Worm (Caenorhabditis elegans) whole organism, mixed stage, embryonic: ENCODE results near the gene irld-19.

ENCODE experiments used
- M03D4.4 ChIP-seq: sonication (generic microtip); optimal IDR thresholded peaks from 2 replicates; lab custom pipeline; 2017; ENCODE audit warnings: mild to moderate bottlenecking, missing genetic modification characterization, missing compliant biosample characterization
- bed-3 ChIP-seq: fragments of 200-800 bp; sonication (Bioruptor generic); optimal IDR thresholded peaks from 3 replicates; lab custom pipeline; 2018; ENCODE audit warnings: mild to moderate bottlenecking, missing genetic modification characterization, moderate library complexity, missing compliant biosample characterization
- blmp-1 ChIP-seq: fragments of 150-350 bp; optimal IDR thresholded peaks from 2 replicates; lab custom pipeline; 2014; ENCODE audit warnings: missing biosample characterization, missing genetic modification characterization
- ceh-39 ChIP-seq: fragments of 150-350 bp; optimal IDR thresholded peaks from 2 replicates; lab custom pipeline; 2014; ENCODE audit warnings: missing biosample characterization, missing genetic modification characterization
- ceh-43 ChIP-seq: fragments of 200-800 bp; sonication (Bioruptor generic); optimal IDR thresholded peaks from 2 replicates; lab custom pipeline; 2018; ENCODE audit warnings: mild to moderate bottlenecking, missing genetic modification characterization, moderate library complexity, missing compliant biosample characterization
- ceh-83 ChIP-seq: fragments of 200-800 bp; sonication (Bioruptor generic); optimal IDR thresholded peaks from 2 replicates; lab custom pipeline; 2018; ENCODE audit warnings: mild to moderate bottlenecking, missing genetic modification characterization, missing compliant biosample characterization
- ces-1 ChIP-seq: fragments of 150-350 bp; optimal IDR thresholded peaks from 2 replicates; lab custom pipeline; 2014; ENCODE audit warnings: missing biosample characterization, missing genetic modification reagents, missing genetic modification characterization
- cnd-1 ChIP-seq: fragments of 200-800 bp; sonication (Bioruptor generic); optimal IDR thresholded peaks from 2 replicates; lab custom pipeline; 2018; ENCODE audit warnings: mild to moderate bottlenecking, missing genetic modification characterization, missing compliant biosample characterization
- drap-1 ChIP-seq: fragments of 200-800 bp; sonication (Bioruptor generic); optimal IDR thresholded peaks from 3 replicates; lab custom pipeline; 2018; ENCODE audit warnings: mild to moderate bottlenecking, missing genetic modification characterization, missing compliant biosample characterization
- elt-1 ChIP-seq: sonication (generic microtip); optimal IDR thresholded peaks from 2 replicates; lab custom pipeline; 2017; ENCODE audit warnings: missing genetic modification characterization, mild to moderate bottlenecking, missing compliant biosample characterization, antibody characterized with exemption, moderate library complexity, borderline replicate concordance; ENCODE audit not compliant: insufficient read depth
- elt-3 ChIP-seq: fragments of 150-350 bp; optimal IDR thresholded peaks from 2 replicates; lab custom pipeline; 2014; ENCODE audit warnings: missing biosample characterization, missing genetic modification characterization
- flh-1 ChIP-seq: fragments of 200-800 bp; sonication (Bioruptor generic); optimal IDR thresholded peaks from 2 replicates; lab custom pipeline; 2018; ENCODE audit warnings: mild to moderate bottlenecking, missing genetic modification characterization, moderate library complexity, missing compliant biosample characterization
- ham-2 ChIP-seq: fragments of 200-800 bp; sonication (Bioruptor generic); optimal IDR thresholded peaks from 2 replicates; lab custom pipeline; 2018; ENCODE audit warnings: mild to moderate bottlenecking, missing genetic modification characterization, missing compliant biosample characterization
- hlh-1 ChIP-seq: fragments of 150-350 bp; optimal IDR thresholded peaks from 2 replicates; lab custom pipeline; 2014; ENCODE audit warnings: missing biosample characterization, missing genetic modification reagents, missing genetic modification characterization
- lin-13 ChIP-seq: fragments of 150-350 bp; optimal IDR thresholded peaks from 2 replicates; lab custom pipeline; 2014; ENCODE audit warnings: missing biosample characterization, missing genetic modification characterization
- lin-32 ChIP-seq: fragments of 200-800 bp; sonication (Bioruptor generic); optimal IDR thresholded peaks from 2 replicates; lab custom pipeline; 2018; ENCODE audit warnings: mild to moderate bottlenecking, missing genetic modification characterization, missing compliant biosample characterization
- lsy-2 ChIP-seq: fragments of 150-350 bp; optimal IDR thresholded peaks from 2 replicates; lab custom pipeline; 2014; ENCODE audit warnings: missing biosample characterization, missing genetic modification characterization
- mab-5 ChIP-seq: fragments of 150-350 bp; optimal IDR thresholded peaks from 2 replicates; lab custom pipeline; 2014; ENCODE audit warnings: missing biosample characterization, missing genetic modification characterization
- mep-1 ChIP-seq: fragments of 150-350 bp; optimal IDR thresholded peaks from 2 replicates; lab custom pipeline; 2017; ENCODE audit warnings: missing biosample characterization, missing genetic modification reagents, missing genetic modification characterization, inconsistent platforms
- mls-2 ChIP-seq: sonication (generic microtip); optimal IDR thresholded peaks from 2 replicates; lab custom pipeline; 2016; ENCODE audit warnings: mild to moderate bottlenecking, missing genetic modification characterization, moderate library complexity, missing compliant biosample characterization
- nhr-12 ChIP-seq: fragments of 150-350 bp; optimal IDR thresholded peaks from 2 replicates; lab custom pipeline; 2014; ENCODE audit warnings: missing biosample characterization, missing genetic modification characterization
- nhr-2 ChIP-seq: fragments of 150-350 bp; optimal IDR thresholded peaks from 2 replicates; lab custom pipeline; 2014; ENCODE audit warnings: missing biosample characterization, missing genetic modification characterization
- nhr-237 ChIP-seq: fragments of 150-350 bp; optimal IDR thresholded peaks from 2 replicates; lab custom pipeline; 2014; ENCODE audit warnings: missing biosample characterization, missing genetic modification characterization
- nhr-28 ChIP-seq: fragments of 150-350 bp; optimal IDR thresholded peaks from 2 replicates; lab custom pipeline; 2014; ENCODE audit warnings: missing biosample characterization, missing genetic modification characterization
- nhr-76 ChIP-seq: sonication (generic microtip); optimal IDR thresholded peaks from 2 replicates; lab custom pipeline; 2017; ENCODE audit warnings: missing biosample characterization, missing genetic modification characterization
- pha-4 ChIP-seq: fragments of 150-350 bp; optimal IDR thresholded peaks from 2 replicates; lab custom pipeline; 2018; ENCODE audit warnings: missing biosample characterization, missing genetic modification reagents, missing genetic modification characterization
- sem-2 ChIP-seq: fragments of 200-800 bp; sonication (Bioruptor generic); optimal IDR thresholded peaks from 2 replicates; lab custom pipeline; 2018; ENCODE audit warnings: mild to moderate bottlenecking, missing genetic modification characterization, missing compliant biosample characterization
- snpc-4 ChIP-seq: fragments of 150-350 bp; optimal IDR thresholded peaks from 2 replicates; lab custom pipeline; 2014; ENCODE audit warnings: missing biosample characterization, missing genetic modification characterization
- sptf-1 ChIP-seq: sonication (generic microtip); optimal IDR thresholded peaks from 2 replicates; lab custom pipeline; 2017; ENCODE audit warnings: mild to moderate bottlenecking, missing genetic modification characterization, moderate library complexity, missing compliant biosample characterization
- tbx-8 ChIP-seq: fragments of 200-800 bp; sonication (Bioruptor generic); optimal IDR thresholded peaks from 2 replicates; lab custom pipeline; 2018; ENCODE audit warnings: mild to moderate bottlenecking, missing genetic modification characterization, moderate library complexity, missing compliant biosample characterization
- unc-120 ChIP-seq: sonication (generic microtip); optimal IDR thresholded peaks from 2 replicates; lab custom pipeline; 2017; ENCODE audit warnings: missing genetic modification characterization, missing compliant biosample characterization; ENCODE audit not compliant: poor library complexity, severe bottlenecking
- unc-39 ChIP-seq: fragments of 150-350 bp; optimal IDR thresholded peaks from 2 replicates; lab custom pipeline; 2014; ENCODE audit warnings: missing biosample characterization, missing genetic modification characterization
- zip-8 ChIP-seq: fragments of 150-350 bp; optimal IDR thresholded peaks from 2 replicates; lab custom pipeline; 2014; ENCODE audit warnings: missing biosample characterization, missing genetic modification characterization
- ztf-11 ChIP-seq: fragments of 150-350 bp; optimal IDR thresholded peaks from 2 replicates; lab custom pipeline; 2014; ENCODE audit warnings: missing biosample characterization, missing genetic modification characterization

The irld-19 gene

DNA sequence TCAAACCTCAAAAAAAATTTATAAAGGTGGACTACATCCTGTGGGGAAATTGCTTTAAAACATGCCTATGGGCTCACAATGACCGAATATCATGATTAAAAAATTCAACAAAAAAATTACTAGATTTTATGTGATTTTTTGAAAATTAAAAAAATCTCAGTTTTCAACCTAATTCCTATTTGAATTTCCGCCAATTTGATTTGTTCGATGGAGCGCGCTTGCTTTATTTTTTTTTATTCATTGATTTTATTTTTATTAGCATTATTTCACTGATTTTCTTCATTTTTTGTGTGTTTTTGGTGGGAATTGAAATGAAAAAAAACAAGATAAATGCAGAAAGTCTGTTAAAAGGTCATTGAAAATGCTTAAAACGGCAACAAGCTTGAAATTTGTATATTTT, 25.2 kb downstream of the irld-19 start:
- TF ChIP-seq ceh-39: no peak
- TF ChIP-seq mls-2 (tag; lab: Kevin White, UChicago): no peak
- TF ChIP-seq lin-13 (tag; lab: Kevin White, UChicago): no peak
- TF ChIP-seq sem-2 (GFP tag; lab: Kevin White, UChicago): no peak
- TF ChIP-seq zip-8 (tag; lab: Kevin White, UChicago): no peak
- TF ChIP-seq mab-5 (tag; lab: Kevin White, UChicago): no peak
- no peak for TF ChIP-seq tbx-8 (GFP tag; lab: Kevin White, UChicago)
- TF ChIP-seq nhr-28 (tag; lab: Kevin White, UChicago): no peak
- TF ChIP-seq nhr-12: no peak
- no peak for TF ChIP-seq cnd-1 (tag; lab: Kevin White, UChicago)
- TF ChIP-seq sptf-1: no peak
- TF ChIP-seq snpc-4 (tag; lab: Kevin White, UChicago): no peak
- no peak for TF ChIP-seq M03D4.4 (tag; lab: Kevin White, UChicago)

DNA sequence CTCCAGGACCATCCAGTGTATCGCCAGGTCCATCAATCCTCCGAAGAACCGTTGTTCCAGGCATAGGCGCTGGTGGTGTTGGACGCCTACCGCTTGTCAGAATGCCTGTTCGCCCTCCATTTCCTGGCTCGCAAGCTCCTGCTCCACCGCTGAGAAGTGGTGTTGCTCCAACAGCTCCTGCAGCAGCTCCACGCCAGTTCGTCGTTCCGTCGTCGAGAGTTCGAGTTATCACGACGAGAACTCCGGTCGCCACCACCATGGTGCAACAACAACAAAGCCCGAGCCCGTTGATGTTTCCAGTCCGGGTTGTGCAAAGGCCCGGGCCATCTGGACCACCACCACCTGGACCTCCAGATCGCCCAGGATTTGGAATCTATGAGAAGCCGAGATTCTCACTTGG, 36.0 kb downstream of the irld-19 start:
- no peak for TF ChIP-seq flh-1 (GFP tag; lab: Kevin White, UChicago)
- no peak for TF ChIP-seq elt-1
- TF ChIP-seq lin-13 (tag; lab: Kevin White, UChicago): no peak
- no peak for TF ChIP-seq ces-1 (GFP tag; lab: Kevin White, UChicago)
- TF ChIP-seq ceh-39: no peak
- no peak for TF ChIP-seq nhr-76
- no peak for TF ChIP-seq nhr-12
- TF ChIP-seq snpc-4 (tag; lab: Kevin White, UChicago): no peak
- no peak for TF ChIP-seq hlh-1
- no peak for TF ChIP-seq elt-3
- no peak for TF ChIP-seq lin-32 (GFP tag; lab: Kevin White, UChicago)
- TF ChIP-seq sem-2 (GFP tag; lab: Kevin White, UChicago): no peak
- no peak for TF ChIP-seq lsy-2 (tag; lab: Kevin White, UChicago)
- TF ChIP-seq unc-39: no peak
- TF ChIP-seq mep-1 (tag; lab: Kevin White, UChicago): no peak
- TF ChIP-seq drap-1 (GFP tag; lab: Kevin White, UChicago): no peak

- TF ChIP-seq nhr-12 (no peak), ham-2 (no peak), nhr-76 (no peak), unc-120 (no peak), elt-3 (no peak), lsy-2 (tag; lab: Kevin White, UChicago) (no peak), blmp-1 (tag; lab: Kevin White, UChicago) (no peak)
These were observed 49.9 kb downstream of the irld-19 start, which contains the start of gene ssl-1 for ce11 chrIII:12714266-12714665. Gene ssl-1 (plus strand): TSS chrIII:12714566.

ce11 chrIII:12713862-12714261, 50.3 kb downstream of the irld-19 start:
- TF ChIP-seq nhr-237 (tag; lab: Kevin White, UChicago) (no peak), unc-39 (no peak), cnd-1 (tag; lab: Kevin White, UChicago) (peak; percentile 51), ceh-39 (peak; percentile 65), ceh-83 (GFP tag; lab: Kevin White, UChicago) (peak; percentile 54), nhr-12 (no peak), blmp-1 (tag; lab: Kevin White, UChicago) (no peak), nhr-28 (tag; lab: Kevin White, UChicago) (no peak), lin-13 (tag; lab: Kevin White, UChicago) (no peak), flh-1 (GFP tag; lab: Kevin White, UChicago) (no peak), lin-32 (GFP tag; lab: Kevin White, UChicago) (peak; percentile 77), unc-120 (no peak), elt-3 (no peak), pha-4 (no peak), bed-3 (no peak), M03D4.4 (tag; lab: Kevin White, UChicago) (no peak), elt-1 (no peak), ztf-11 (tag; lab: Kevin White, UChicago) (no peak), lsy-2 (tag; lab: Kevin White, UChicago) (no peak), nhr-2 (tag; lab: Kevin White, UChicago) (no peak), tbx-8 (GFP tag; lab: Kevin White, UChicago) (no peak), ceh-43 (GFP tag; lab: Kevin White, UChicago) (no peak), mep-1 (tag; lab: Kevin White, UChicago) (no peak), ham-2 (no peak)
